Worm (Caenorhabditis elegans): ENCODE data around the gene ttll-12.

ttll-12 gene

ce11 chrII:9345116-9345515 lies 6.3 kb downstream of the ttll-12 start:
- TF ChIP-seq nhr-28 (tag; optimal IDR thresholded peaks at IDR 0.05): peak; percentile 39
- peak; percentile 37 for TF ChIP-seq aha-1 (tag)
- TF ChIP-seq tag-97 (GFP tag; IDR thresholded peaks at IDR 0.05): no peak
- no peak for TF ChIP-seq daf-16 (GFP tag; optimal IDR thresholded peaks at IDR 0.05)
- no peak for TF ChIP-seq daf-16 (tag; optimal IDR thresholded peaks at IDR 0.05)
- no peak for TF ChIP-seq jun-1 (tag; optimal IDR thresholded peaks at IDR 0.05)
- TF ChIP-seq mep-1 (tag; optimal IDR thresholded peaks at IDR 0.05): no peak
- no peak for TF ChIP-seq zip-11 (GFP tag; IDR thresholded peaks at IDR 0.05)
- TF ChIP-seq gei-8 (GFP tag; optimal IDR thresholded peaks at IDR 0.05): no peak
- no peak for TF ChIP-seq nhr-102 (tag; optimal IDR thresholded peaks at IDR 0.05)
- TF ChIP-seq dmd-6 (GFP tag; IDR thresholded peaks at IDR 0.05): no peak
- TF ChIP-seq lir-3 (tag; optimal IDR thresholded peaks at IDR 0.05): no peak
- TF ChIP-seq T26A8.4 (GFP tag; IDR thresholded peaks at IDR 0.05): no peak

- TF ChIP-seq lin-15B (tag; optimal IDR thresholded peaks at IDR 0.05) (no peak), T26A8.4 (GFP tag; IDR thresholded peaks at IDR 0.05) (no peak), dpl-1 (GFP tag; optimal IDR thresholded peaks at IDR 0.05) (no peak), pqm-1 (tag; optimal IDR thresholded peaks at IDR 0.05) (no peak), Y5F2A.4 (GFP tag; optimal IDR thresholded peaks at IDR 0.05) (no peak), lin-38 (GFP tag; IDR thresholded peaks at IDR 0.05) (no peak), ceh-44 (GFP tag; IDR thresholded peaks at IDR 0.05) (no peak), nhr-41 (GFP tag; IDR thresholded peaks at IDR 0.05) (no peak), ceh-28 (tag; optimal IDR thresholded peaks at IDR 0.05) (no peak), skn-1 (tag; optimal IDR thresholded peaks at IDR 0.05) (no peak)
These were observed 7.0 kb downstream of the ttll-12 start for ce11 chrII:9345794-9346193.

ce11 chrII:9346490-9346889 lies 7.7 kb downstream of the ttll-12 start, which contains the start of gene F42A8.1:
TSS of gene F42A8.1 (minus strand) at chrII:9346590.
- TF ChIP-seq nhr-111 (GFP tag; optimal IDR thresholded peaks at IDR 0.05) (no peak), arid-1 (GFP tag; conservative IDR thresholded peaks at IDR 0.05) (no peak), tag-97 (GFP tag; IDR thresholded peaks at IDR 0.05) (no peak), ceh-82 (tag; optimal IDR thresholded peaks at IDR 0.05) (no peak), ztf-11 (tag; optimal IDR thresholded peaks at IDR 0.05) (no peak), unc-130 (GFP tag; optimal IDR thresholded peaks at IDR 0.05) (no peak), nhr-41 (GFP tag; IDR thresholded peaks at IDR 0.05) (no peak), F44E2.7 (GFP tag; IDR thresholded peaks at IDR 0.05) (no peak), nhr-11 (tag; optimal IDR thresholded peaks at IDR 0.05) (no peak), T20F7.1 (GFP tag; optimal IDR thresholded peaks at IDR 0.05) (no peak), egl-43 (GFP tag; IDR thresholded peaks at IDR 0.05) (no peak), jun-1 (tag; optimal IDR thresholded peaks at IDR 0.05) (no peak), hif-1 (tag; optimal IDR thresholded peaks at IDR 0.05) (no peak)

ce11 chrII:9347444-9347843 lies 8.6 kb downstream of the ttll-12 start:
- TF ChIP-seq ztf-11 (tag; optimal IDR thresholded peaks at IDR 0.05): no peak
- peak in 1 of 2 experiments; percentile 96 for TF ChIP-seq unc-62 (GFP tag; optimal IDR thresholded peaks at IDR 0.05 in 1 of 2)
- no peak for TF ChIP-seq unc-62 (tag; optimal IDR thresholded peaks at IDR 0.05)

- TF ChIP-seq mdl-1 (tag; optimal IDR thresholded peaks at IDR 0.05): no peak
- no peak for TF ChIP-seq nhr-11 (tag; optimal IDR thresholded peaks at IDR 0.05)
- TF ChIP-seq ces-1 (GFP tag; optimal IDR thresholded peaks at IDR 0.05): no peak
- no peak for TF ChIP-seq nhr-41 (GFP tag; IDR thresholded peaks at IDR 0.05)
- TF ChIP-seq spr-3 (GFP tag; optimal IDR thresholded peaks at IDR 0.05): no peak
- TF ChIP-seq Y5F2A.4 (GFP tag; optimal IDR thresholded peaks at IDR 0.05): no peak
- TF ChIP-seq saeg-2 (GFP tag; IDR thresholded peaks at IDR 0.05): no peak
- TF ChIP-seq nhr-111 (GFP tag; optimal IDR thresholded peaks at IDR 0.05): no peak
- no peak for TF ChIP-seq jun-1 (tag; optimal IDR thresholded peaks at IDR 0.05)
- no peak for TF ChIP-seq unc-62 (GFP tag; optimal IDR thresholded peaks at IDR 0.05 in 1 of 2)
- no peak for TF ChIP-seq unc-62 (tag; optimal IDR thresholded peaks at IDR 0.05)
- no peak for TF ChIP-seq zip-11 (GFP tag; IDR thresholded peaks at IDR 0.05)
- TF ChIP-seq Y48G9A.11 (GFP tag; IDR thresholded peaks at IDR 0.05): peak; percentile 73
- TF ChIP-seq nhr-76 (tag; optimal IDR thresholded peaks at IDR 0.05): no peak
- peak; percentile 76 for TF ChIP-seq R02D3.7 (tag; optimal IDR thresholded peaks at IDR 0.05)
- TF ChIP-seq lin-29 (GFP tag; IDR thresholded peaks at IDR 0.05): no peak
- TF ChIP-seq nhr-25 (tag; optimal IDR thresholded peaks at IDR 0.05; ENCODE audit: borderline replicate concordance, insufficient read depth): no peak
- no peak for TF ChIP-seq T26A8.4 (GFP tag; IDR thresholded peaks at IDR 0.05)
- TF ChIP-seq snpc-4 (tag; optimal IDR thresholded peaks at IDR 0.05): no peak
- no peak for TF ChIP-seq ctbp-1 (GFP tag; IDR thresholded peaks at IDR 0.05)
- TF ChIP-seq aly-2 (tag; optimal IDR thresholded peaks at IDR 0.05): no peak
These were observed 13.9 kb downstream of the ttll-12 start, which contains the start of the genes sdhb-1 and cup-15 for ce11 chrII:9352669-9353068. TSS of gene sdhb-1 (minus strand) at chrII:9352731. TSS of gene cup-15 (plus strand) at chrII:9353000.

Measured in whole organism, L4 larva.